Worm (Caenorhabditis elegans) whole organism, mixed stage, embryonic: ENCODE results near the gene srp-7.

Experiments
- M03D4.4 ChIP-seq: sonication (generic microtip); optimal IDR thresholded peaks from 2 replicates; lab custom pipeline; 2017; ENCODE audit warnings: mild to moderate bottlenecking, missing genetic modification characterization, missing compliant biosample characterization
- bed-3 ChIP-seq: fragments of 200-800 bp; sonication (Bioruptor generic); optimal IDR thresholded peaks from 3 replicates; lab custom pipeline; 2018; ENCODE audit warnings: mild to moderate bottlenecking, missing genetic modification characterization, moderate library complexity, missing compliant biosample characterization
- blmp-1 ChIP-seq: fragments of 150-350 bp; optimal IDR thresholded peaks from 2 replicates; lab custom pipeline; 2014; ENCODE audit warnings: missing biosample characterization, missing genetic modification characterization
- ceh-39 ChIP-seq: fragments of 150-350 bp; optimal IDR thresholded peaks from 2 replicates; lab custom pipeline; 2014; ENCODE audit warnings: missing biosample characterization, missing genetic modification characterization
- ceh-43 ChIP-seq: fragments of 200-800 bp; sonication (Bioruptor generic); optimal IDR thresholded peaks from 2 replicates; lab custom pipeline; 2018; ENCODE audit warnings: mild to moderate bottlenecking, missing genetic modification characterization, moderate library complexity, missing compliant biosample characterization
- ceh-83 ChIP-seq: fragments of 200-800 bp; sonication (Bioruptor generic); optimal IDR thresholded peaks from 2 replicates; lab custom pipeline; 2018; ENCODE audit warnings: mild to moderate bottlenecking, missing genetic modification characterization, missing compliant biosample characterization
- ces-1 ChIP-seq: fragments of 150-350 bp; optimal IDR thresholded peaks from 2 replicates; lab custom pipeline; 2014; ENCODE audit warnings: missing biosample characterization, missing genetic modification reagents, missing genetic modification characterization
- cnd-1 ChIP-seq: fragments of 200-800 bp; sonication (Bioruptor generic); optimal IDR thresholded peaks from 2 replicates; lab custom pipeline; 2018; ENCODE audit warnings: mild to moderate bottlenecking, missing genetic modification characterization, missing compliant biosample characterization
- drap-1 ChIP-seq: fragments of 200-800 bp; sonication (Bioruptor generic); optimal IDR thresholded peaks from 3 replicates; lab custom pipeline; 2018; ENCODE audit warnings: mild to moderate bottlenecking, missing genetic modification characterization, missing compliant biosample characterization
- elt-1 ChIP-seq: sonication (generic microtip); optimal IDR thresholded peaks from 2 replicates; lab custom pipeline; 2017; ENCODE audit warnings: missing genetic modification characterization, mild to moderate bottlenecking, missing compliant biosample characterization, antibody characterized with exemption, moderate library complexity, borderline replicate concordance; ENCODE audit not compliant: insufficient read depth
- elt-3 ChIP-seq: fragments of 150-350 bp; optimal IDR thresholded peaks from 2 replicates; lab custom pipeline; 2014; ENCODE audit warnings: missing biosample characterization, missing genetic modification characterization
- flh-1 ChIP-seq: fragments of 200-800 bp; sonication (Bioruptor generic); optimal IDR thresholded peaks from 2 replicates; lab custom pipeline; 2018; ENCODE audit warnings: mild to moderate bottlenecking, missing genetic modification characterization, moderate library complexity, missing compliant biosample characterization
- ham-2 ChIP-seq: fragments of 200-800 bp; sonication (Bioruptor generic); optimal IDR thresholded peaks from 2 replicates; lab custom pipeline; 2018; ENCODE audit warnings: mild to moderate bottlenecking, missing genetic modification characterization, missing compliant biosample characterization
- hlh-1 ChIP-seq: fragments of 150-350 bp; optimal IDR thresholded peaks from 2 replicates; lab custom pipeline; 2014; ENCODE audit warnings: missing biosample characterization, missing genetic modification reagents, missing genetic modification characterization
- lin-13 ChIP-seq: fragments of 150-350 bp; optimal IDR thresholded peaks from 2 replicates; lab custom pipeline; 2014; ENCODE audit warnings: missing biosample characterization, missing genetic modification characterization
- lin-32 ChIP-seq: fragments of 200-800 bp; sonication (Bioruptor generic); optimal IDR thresholded peaks from 2 replicates; lab custom pipeline; 2018; ENCODE audit warnings: mild to moderate bottlenecking, missing genetic modification characterization, missing compliant biosample characterization
- lsy-2 ChIP-seq: fragments of 150-350 bp; optimal IDR thresholded peaks from 2 replicates; lab custom pipeline; 2014; ENCODE audit warnings: missing biosample characterization, missing genetic modification characterization
- mab-5 ChIP-seq: fragments of 150-350 bp; optimal IDR thresholded peaks from 2 replicates; lab custom pipeline; 2014; ENCODE audit warnings: missing biosample characterization, missing genetic modification characterization
- mep-1 ChIP-seq: fragments of 150-350 bp; optimal IDR thresholded peaks from 2 replicates; lab custom pipeline; 2017; ENCODE audit warnings: missing biosample characterization, missing genetic modification reagents, missing genetic modification characterization, inconsistent platforms
- mls-2 ChIP-seq: sonication (generic microtip); optimal IDR thresholded peaks from 2 replicates; lab custom pipeline; 2016; ENCODE audit warnings: mild to moderate bottlenecking, missing genetic modification characterization, moderate library complexity, missing compliant biosample characterization
- nhr-12 ChIP-seq: fragments of 150-350 bp; optimal IDR thresholded peaks from 2 replicates; lab custom pipeline; 2014; ENCODE audit warnings: missing biosample characterization, missing genetic modification characterization
- nhr-2 ChIP-seq: fragments of 150-350 bp; optimal IDR thresholded peaks from 2 replicates; lab custom pipeline; 2014; ENCODE audit warnings: missing biosample characterization, missing genetic modification characterization
- nhr-237 ChIP-seq: fragments of 150-350 bp; optimal IDR thresholded peaks from 2 replicates; lab custom pipeline; 2014; ENCODE audit warnings: missing biosample characterization, missing genetic modification characterization
- nhr-28 ChIP-seq: fragments of 150-350 bp; optimal IDR thresholded peaks from 2 replicates; lab custom pipeline; 2014; ENCODE audit warnings: missing biosample characterization, missing genetic modification characterization
- nhr-76 ChIP-seq: sonication (generic microtip); optimal IDR thresholded peaks from 2 replicates; lab custom pipeline; 2017; ENCODE audit warnings: missing biosample characterization, missing genetic modification characterization
- pha-4 ChIP-seq: fragments of 150-350 bp; optimal IDR thresholded peaks from 2 replicates; lab custom pipeline; 2018; ENCODE audit warnings: missing biosample characterization, missing genetic modification reagents, missing genetic modification characterization
- sem-2 ChIP-seq: fragments of 200-800 bp; sonication (Bioruptor generic); optimal IDR thresholded peaks from 2 replicates; lab custom pipeline; 2018; ENCODE audit warnings: mild to moderate bottlenecking, missing genetic modification characterization, missing compliant biosample characterization
- snpc-4 ChIP-seq: fragments of 150-350 bp; optimal IDR thresholded peaks from 2 replicates; lab custom pipeline; 2014; ENCODE audit warnings: missing biosample characterization, missing genetic modification characterization
- sptf-1 ChIP-seq: sonication (generic microtip); optimal IDR thresholded peaks from 2 replicates; lab custom pipeline; 2017; ENCODE audit warnings: mild to moderate bottlenecking, missing genetic modification characterization, moderate library complexity, missing compliant biosample characterization
- tbx-8 ChIP-seq: fragments of 200-800 bp; sonication (Bioruptor generic); optimal IDR thresholded peaks from 2 replicates; lab custom pipeline; 2018; ENCODE audit warnings: mild to moderate bottlenecking, missing genetic modification characterization, moderate library complexity, missing compliant biosample characterization
- unc-120 ChIP-seq: sonication (generic microtip); optimal IDR thresholded peaks from 2 replicates; lab custom pipeline; 2017; ENCODE audit warnings: missing genetic modification characterization, missing compliant biosample characterization; ENCODE audit not compliant: poor library complexity, severe bottlenecking
- unc-39 ChIP-seq: fragments of 150-350 bp; optimal IDR thresholded peaks from 2 replicates; lab custom pipeline; 2014; ENCODE audit warnings: missing biosample characterization, missing genetic modification characterization
- unc-62 ChIP-seq: fragments of 150-350 bp; optimal IDR thresholded peaks from 2 replicates; lab custom pipeline; 2014; ENCODE audit warnings: missing biosample characterization, missing genetic modification reagents, missing genetic modification characterization
- zip-8 ChIP-seq: fragments of 150-350 bp; optimal IDR thresholded peaks from 2 replicates; lab custom pipeline; 2014; ENCODE audit warnings: missing biosample characterization, missing genetic modification characterization
- ztf-11 ChIP-seq: fragments of 150-350 bp; optimal IDR thresholded peaks from 2 replicates; lab custom pipeline; 2014; ENCODE audit warnings: missing biosample characterization, missing genetic modification characterization

The srp-7 gene

DNA sequence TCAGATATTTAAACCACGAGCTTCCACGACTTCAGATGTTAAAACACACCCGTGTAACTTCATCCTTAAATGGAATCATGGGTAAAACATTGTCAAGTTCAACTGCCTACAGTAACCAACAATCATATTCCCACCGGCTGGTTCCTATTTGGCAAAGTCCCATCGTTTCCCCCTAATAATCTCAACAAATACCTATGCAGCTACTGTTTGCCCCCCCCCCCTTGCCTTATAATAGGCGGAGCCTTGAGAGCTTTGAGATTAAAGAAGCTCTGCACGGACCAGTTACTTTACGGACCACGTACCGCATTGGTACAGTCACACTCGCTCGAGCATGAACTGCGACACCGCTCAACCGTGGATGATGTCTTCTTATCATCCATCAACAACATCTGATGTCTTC lies 45.7 kb downstream of the srp-7 start, which contains the start of gene pax-1:
Gene pax-1, plus strand, starts transcription at position 301 of the 400 bp plus-strand sequence.
- TF ChIP-seq zip-8 (no peak), elt-1 (tag; lab: Kevin White, UChicago) (no peak), ces-1 (GFP tag; lab: Kevin White, UChicago) (no peak), ceh-39 (tag; lab: Kevin White, UChicago) (no peak), elt-3 (no peak), drap-1 (GFP tag; lab: Kevin White, UChicago) (no peak), unc-62 (GFP tag; lab: Kevin White, UChicago) (no peak), lin-32 (GFP tag; lab: Kevin White, UChicago) (no peak)
- TF ChIP-seq, all 35 proteins: peak for 0

DNA sequence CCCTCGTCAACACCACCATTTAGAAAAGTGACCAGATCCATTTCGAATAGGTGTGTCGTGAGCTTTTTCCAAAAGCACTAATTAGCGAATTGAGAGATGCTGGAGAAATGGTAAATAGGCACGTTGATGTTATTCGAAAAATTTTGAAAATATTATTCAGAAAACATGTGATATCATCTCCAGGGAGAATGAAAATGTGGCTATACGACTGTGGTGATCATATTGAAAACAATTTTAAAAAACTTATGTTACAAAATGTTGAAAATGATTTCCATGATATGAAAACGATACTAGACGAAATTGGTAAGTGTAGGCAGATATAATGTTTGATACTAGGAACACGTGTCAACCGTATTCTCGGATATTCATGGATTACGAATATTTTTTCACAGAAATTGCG lies 47.9 kb downstream of the srp-7 start, which contains the start of gene K07C11.10:
Gene K07C11.10, minus strand, starts transcription at position 101 of the 400 bp plus-strand sequence.
- TF ChIP-seq pha-4 (tag; lab: Kevin White, UChicago): no peak
- no peak for TF ChIP-seq lsy-2 (tag; lab: Kevin White, UChicago)
- TF ChIP-seq unc-39 (tag; lab: Kevin White, UChicago): no peak
- no peak for TF ChIP-seq hlh-1 (tag; lab: Kevin White, UChicago)
- TF ChIP-seq drap-1 (GFP tag; lab: Kevin White, UChicago): no peak
- TF ChIP-seq cnd-1 (tag; lab: Kevin White, UChicago): no peak

DNA sequence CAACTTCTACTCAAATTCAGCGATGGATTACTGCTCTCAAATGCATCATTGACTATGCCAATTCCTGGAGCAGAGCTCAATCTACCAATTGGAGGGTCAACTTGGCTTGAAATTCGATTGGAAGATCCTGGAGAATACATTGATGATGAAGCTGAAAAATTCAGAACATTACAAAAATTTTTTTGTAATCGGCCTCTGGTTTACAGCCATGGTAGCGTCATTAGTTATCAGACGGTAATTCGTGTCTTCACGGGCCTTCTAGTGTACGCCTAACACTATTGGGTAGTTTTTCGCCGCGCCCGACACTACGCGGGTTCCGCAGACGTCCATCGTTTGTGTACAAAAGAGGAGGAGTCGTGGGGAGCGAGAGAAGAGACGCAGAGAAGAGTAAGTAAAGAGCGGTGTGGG lies 49.8 kb downstream of the srp-7 start:
- TF ChIP-seq mep-1 (peak; percentile 23), ceh-43 (GFP tag; lab: Kevin White, UChicago) (no peak), lsy-2 (tag; lab: Kevin White, UChicago) (peak; percentile 39), nhr-2 (no peak), nhr-237 (tag; lab: Kevin White, UChicago) (no peak), elt-3 (no peak), hlh-1 (tag; lab: Kevin White, UChicago) (peak; percentile 4), unc-120 (tag; lab: Kevin White, UChicago) (peak; percentile 95), sem-2 (GFP tag; lab: Kevin White, UChicago) (no peak), flh-1 (GFP tag; lab: Kevin White, UChicago) (no peak), unc-39 (tag; lab: Kevin White, UChicago) (no peak), lin-13 (tag; lab: Kevin White, UChicago) (peak; percentile 17), sptf-1 (peak; percentile 31), pha-4 (tag; lab: Kevin White, UChicago) (peak; percentile 39), nhr-12 (tag; lab: Kevin White, UChicago) (no peak), M03D4.4 (no peak), blmp-1 (tag; lab: Kevin White, UChicago) (no peak), tbx-8 (GFP tag; lab: Kevin White, UChicago) (no peak), ham-2 (no peak), ceh-39 (tag; lab: Kevin White, UChicago) (peak; percentile 39), ces-1 (GFP tag; lab: Kevin White, UChicago) (no peak), bed-3 (GFP tag; lab: Kevin White, UChicago) (no peak), nhr-28 (no peak), drap-1 (GFP tag; lab: Kevin White, UChicago) (peak; percentile 83), lin-32 (GFP tag; lab: Kevin White, UChicago) (no peak), zip-8 (no peak), snpc-4 (tag; lab: Kevin White, UChicago) (no peak), nhr-76 (no peak), unc-62 (GFP tag; lab: Kevin White, UChicago) (no peak), cnd-1 (tag; lab: Kevin White, UChicago) (peak; percentile 8), mab-5 (no peak), ztf-11 (tag; lab: Kevin White, UChicago) (no peak), mls-2 (no peak), elt-1 (tag; lab: Kevin White, UChicago) (no peak), ceh-83 (GFP tag; lab: Kevin White, UChicago) (no peak)

DNA sequence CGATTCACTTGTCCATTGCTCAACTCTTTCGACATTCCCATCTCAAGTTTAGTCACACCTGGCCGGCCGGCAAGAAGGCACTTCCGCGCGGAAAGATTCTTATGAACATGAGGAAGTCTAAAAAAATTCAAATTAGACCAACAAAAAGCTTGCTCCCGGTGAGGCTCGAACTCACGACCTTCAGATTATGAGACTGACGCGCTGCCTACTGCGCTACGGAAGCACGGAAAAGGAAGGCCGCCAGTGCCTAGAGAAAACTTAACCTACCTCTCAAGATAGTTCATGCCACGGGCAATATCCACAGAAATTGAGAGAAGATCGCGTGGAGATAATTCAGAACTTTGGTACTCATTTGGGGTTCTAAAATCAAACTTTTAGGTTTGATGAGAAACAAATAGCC lies 51.1 kb downstream of the srp-7 start:
- TF ChIP-seq drap-1 (GFP tag; lab: Kevin White, UChicago): peak; percentile 11
- TF ChIP-seq M03D4.4: peak; percentile 5
- TF ChIP-seq sem-2 (GFP tag; lab: Kevin White, UChicago): no peak
- TF ChIP-seq elt-1 (tag; lab: Kevin White, UChicago): no peak
- peak; percentile 68 for TF ChIP-seq ceh-83 (GFP tag; lab: Kevin White, UChicago)
- peak; percentile 38 for TF ChIP-seq unc-120 (tag; lab: Kevin White, UChicago)
- no peak for TF ChIP-seq nhr-76
